Fruit fly (Drosophila melanogaster) whole organism, wandering third instar larva: ENCODE results near the gene Tps1.
A peak's percentile ranks its signal among the peaks of the same experiment; 100 is the strongest.

Experiments
- Abd-B ChIP-seq: fragments of >200 bp; optimal IDR thresholded peaks from 2 replicates; lab custom pipeline; 2017; ENCODE audit warnings: missing biosample characterization, missing genetic modification characterization
- CG9705 ChIP-seq: fragments of 200-800 bp; sonication (Bioruptor generic); optimal IDR thresholded peaks from 2 replicates; lab custom pipeline; 2018; ENCODE audit warnings: missing biosample characterization, mild to moderate bottlenecking, missing genetic modification characterization
- CrebA ChIP-seq: fragments of 200-800 bp; sonication (Bioruptor generic); optimal IDR thresholded peaks from 2 replicates; lab custom pipeline; 2016; ENCODE audit warnings: missing biosample characterization, mild to moderate bottlenecking, missing genetic modification characterization, borderline replicate concordance
- GATAd ChIP-seq: sonication (Bioruptor generic); optimal IDR thresholded peaks from 2 replicates; lab custom pipeline; 2016; ENCODE audit warnings: missing biosample characterization, missing genetic modification characterization
- HLH106 ChIP-seq: fragments of 200-800 bp; optimal IDR thresholded peaks from 3 replicates; lab custom pipeline; 2019; ENCODE audit warnings: missing biosample characterization, mild to moderate bottlenecking, missing genetic modification characterization, moderate library complexity
- Hnf4 ChIP-seq: fragments of 200-800 bp; sonication (Bioruptor generic); optimal IDR thresholded peaks from 2 replicates; lab custom pipeline; 2016; ENCODE audit warnings: missing biosample characterization, mild to moderate bottlenecking, missing genetic modification characterization
- Hr78 ChIP-seq: fragments of >200 bp; optimal IDR thresholded peaks from 2 replicates; lab custom pipeline; 2017; ENCODE audit warnings: missing biosample characterization, missing genetic modification characterization
- Hr83 ChIP-seq: fragments of 200-300 bp; sonication (Bioruptor generic); optimal IDR thresholded peaks from 2 replicates; lab custom pipeline; 2016; ENCODE audit warnings: missing biosample characterization, mild to moderate bottlenecking, missing genetic modification characterization, moderate library complexity; ENCODE audit not compliant: poor library complexity, severe bottlenecking
- Mio ChIP-seq: sonication (Bioruptor generic); optimal IDR thresholded peaks from 2 replicates; lab custom pipeline; 2016; ENCODE audit warnings: missing biosample characterization, missing genetic modification characterization
- N ChIP-seq: fragments of >200 bp; optimal IDR thresholded peaks from 2 replicates; lab custom pipeline; 2018; ENCODE audit warnings: missing biosample characterization, missing external identifiers, missing genetic modification characterization
- Sp1 ChIP-seq: fragments of 200-800 bp; sonication (Bioruptor generic); optimal IDR thresholded peaks from 3 replicates; lab custom pipeline; 2019; ENCODE audit warnings: missing biosample characterization, mild to moderate bottlenecking, missing genetic modification characterization, moderate library complexity
- br ChIP-seq: fragments of 200-800 bp; sonication (Bioruptor generic); optimal IDR thresholded peaks from 2 replicates; lab custom pipeline; 2016; ENCODE audit warnings: missing biosample characterization, missing genetic modification characterization
- brk ChIP-seq: fragments of 200-800 bp; sonication (Bioruptor generic); optimal IDR thresholded peaks from 2 replicates; lab custom pipeline; 2016; ENCODE audit warnings: missing biosample characterization, mild to moderate bottlenecking, missing genetic modification characterization
- dl ChIP-seq, 2 experiments: fragments of 175-275, 200-275 bp in 1 of 2; fragments of 200-275 bp in 1 of 2; sonication (Bioruptor generic); optimal IDR thresholded peaks; lab custom pipeline; 2018; ENCODE audit warnings: mild to moderate bottlenecking in 2 of 2, missing biosample characterization in 2 of 2, missing genetic modification characterization in 2 of 2, moderate library complexity in 2 of 2; ENCODE audit not compliant: partially characterized antibody in 2 of 2, insufficient read depth in 1 of 2
- dsf ChIP-seq: sonication (Bioruptor generic); optimal IDR thresholded peaks from 2 replicates; lab custom pipeline; 2016; ENCODE audit warnings: missing biosample characterization, missing genetic modification characterization, borderline replicate concordance
- h ChIP-seq: fragments of 200-800 bp; sonication (Bioruptor generic); optimal IDR thresholded peaks from 3 replicates; lab custom pipeline; 2016; ENCODE audit warnings: missing biosample characterization, mild to moderate bottlenecking, missing genetic modification characterization
- jim ChIP-seq: fragments of 175-275, 200-325 bp; sonication (Bioruptor generic); optimal IDR thresholded peaks from 2 replicates; lab custom pipeline; 2016; ENCODE audit warnings: missing biosample characterization, mild to moderate bottlenecking, missing genetic modification characterization
- lola ChIP-seq: fragments of >200 bp; optimal IDR thresholded peaks from 2 replicates; lab custom pipeline; 2017; ENCODE audit warnings: missing biosample characterization, missing genetic modification characterization
- pan ChIP-seq: fragments of >200 bp; optimal IDR thresholded peaks from 2 replicates; lab custom pipeline; 2017
- psq ChIP-seq: fragments of 200-800 bp; sonication (Bioruptor generic); optimal IDR thresholded peaks from 3 replicates; lab custom pipeline; 2017; ENCODE audit warnings: missing biosample characterization, mild to moderate bottlenecking, missing genetic modification characterization, moderate library complexity
- rgr ChIP-seq: fragments of 200-800 bp; sonication (Bioruptor generic); optimal IDR thresholded peaks from 3 replicates; lab custom pipeline; 2016; ENCODE audit warnings: missing biosample characterization, mild to moderate bottlenecking, missing genetic modification characterization
- sage ChIP-seq: fragments of 200-800 bp; sonication (Bioruptor generic); optimal IDR thresholded peaks from 2 replicates; lab custom pipeline; 2016; ENCODE audit warnings: missing biosample characterization, mild to moderate bottlenecking, missing genetic modification characterization
- sv ChIP-seq: fragments of 200-800 bp; sonication (Bioruptor generic); optimal IDR thresholded peaks from 3 replicates; lab custom pipeline; 2016; ENCODE audit warnings: missing biosample characterization, missing genetic modification characterization
- tai ChIP-seq: sonication (Bioruptor generic); optimal IDR thresholded peaks from 2 replicates; lab custom pipeline; 2016; ENCODE audit warnings: missing biosample characterization, missing genetic modification characterization
- usp ChIP-seq: fragments of >200 bp; optimal IDR thresholded peaks from 2 replicates; lab custom pipeline; 2017; ENCODE audit warnings: missing biosample characterization, missing genetic modification characterization
- woc ChIP-seq: sonication (Bioruptor generic); optimal IDR thresholded peaks from 2 replicates; lab custom pipeline; 2016; ENCODE audit warnings: missing biosample characterization, mild to moderate bottlenecking, missing genetic modification characterization

Gene Tps1

dm6 chr2L:4363707-4364270, 24.3 kb upstream of the Tps1 start:
- no peak for TF ChIP-seq CG9705
- TF ChIP-seq, all 38 proteins: peak for 0

DNA sequence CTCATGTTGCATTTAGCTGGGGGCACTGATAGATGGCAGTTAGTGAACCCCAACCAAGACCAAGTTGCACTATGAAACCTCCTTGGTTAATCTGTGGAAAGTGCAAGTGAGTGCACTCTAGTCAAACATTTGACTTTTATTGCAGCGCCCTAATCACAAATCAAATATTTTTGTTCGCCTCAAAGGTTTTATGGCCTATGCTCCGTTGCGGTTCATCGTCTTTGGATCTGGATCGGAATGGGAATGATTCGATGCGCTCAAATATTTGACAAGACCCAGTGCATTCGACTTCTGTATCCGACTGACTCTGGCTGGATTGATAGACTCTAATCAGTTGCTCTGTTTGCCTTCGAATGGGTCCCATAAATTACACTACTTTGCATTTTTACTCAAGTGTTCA, 23.2 kb upstream of the Tps1 start:
- TF ChIP-seq CrebA (GFP tag; lab: Kevin White, UChicago): no peak
- TF ChIP-seq GATAd: no peak
- TF ChIP-seq dsf (GFP tag; lab: Kevin White, UChicago): no peak
- TF ChIP-seq jim (GFP tag; lab: Kevin White, UChicago): no peak
- TF ChIP-seq Abd-B (GFP tag; lab: Kevin White, UChicago): no peak

DNA sequence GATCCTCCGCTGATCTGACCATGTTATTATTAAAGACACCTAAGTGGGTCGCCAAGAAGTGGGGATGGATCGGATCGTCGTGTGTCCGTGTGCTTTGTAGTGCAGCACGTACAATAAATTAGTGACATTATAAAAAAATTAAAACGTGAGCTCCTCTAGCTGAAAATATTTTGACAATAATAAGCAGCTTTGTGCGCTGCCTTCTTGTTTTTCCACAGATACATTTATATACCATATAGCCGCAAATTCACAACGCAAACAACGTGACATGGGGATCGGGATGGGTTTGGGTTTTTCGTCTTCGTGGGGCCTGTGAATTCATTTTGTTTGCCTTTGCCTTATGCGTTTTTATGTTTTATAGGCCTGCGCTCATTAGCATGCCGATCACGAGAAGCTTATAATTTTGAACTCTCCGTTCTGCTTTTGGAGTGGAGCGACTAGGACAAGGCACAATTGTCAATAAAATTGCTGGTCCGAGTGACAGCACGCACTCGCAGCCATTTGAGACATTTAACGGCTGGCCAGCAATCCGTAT, 22.3 kb upstream of the Tps1 start:
- no peak for TF ChIP-seq dl (GFP tag; optimal IDR thresholded peaks at IDR 0.05; lab: Kevin White, UChicago; ENCODE audit: insufficient read depth in 1 of 2, partially characterized antibody in 2 of 2)
- no peak for TF ChIP-seq woc (GFP tag; lab: Kevin White, UChicago)
- TF ChIP-seq psq (GFP tag; lab: Kevin White, UChicago): no peak
- no peak for TF ChIP-seq usp (GFP tag; lab: Kevin White, UChicago)
- no peak for TF ChIP-seq CG9705
- no peak for TF ChIP-seq GATAd
- no peak for TF ChIP-seq brk
- TF ChIP-seq CrebA (GFP tag; lab: Kevin White, UChicago): no peak
- no peak for TF ChIP-seq lola (GFP tag; lab: Kevin White, UChicago)
- TF ChIP-seq Hr83 (GFP tag; lab: Kevin White, UChicago): no peak
- no peak for TF ChIP-seq Sp1 (GFP tag; lab: Kevin White, UChicago)
- TF ChIP-seq Hr78 (GFP tag; lab: Kevin White, UChicago): no peak
- TF ChIP-seq br (GFP tag; lab: Kevin White, UChicago): no peak
- TF ChIP-seq jim (GFP tag; lab: Kevin White, UChicago): no peak
- TF ChIP-seq, all 38 proteins: peak for 0

DNA sequence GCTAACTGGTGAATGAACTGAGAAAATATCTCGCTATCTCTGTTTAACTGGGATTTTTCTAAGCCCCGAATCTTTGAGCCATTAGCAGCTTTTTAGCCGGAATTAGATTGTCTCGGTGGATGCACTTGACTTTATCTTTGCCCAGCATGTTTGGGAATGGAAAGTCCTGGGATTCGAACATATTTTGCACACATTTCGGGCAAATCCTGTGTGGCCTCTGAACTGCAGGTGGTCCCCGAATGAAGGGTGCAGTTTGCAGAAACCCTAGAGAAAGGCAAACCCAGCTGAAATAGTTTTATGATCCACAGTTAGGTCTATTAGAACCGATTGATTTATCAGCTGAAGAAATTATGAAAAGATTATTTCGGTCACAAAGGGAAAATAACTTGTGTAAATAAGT, 21.5 kb upstream of the Tps1 start:
- no peak for TF ChIP-seq CrebA (GFP tag; lab: Kevin White, UChicago)
- no peak for TF ChIP-seq dl (GFP tag; optimal IDR thresholded peaks at IDR 0.05; lab: Kevin White, UChicago; ENCODE audit: insufficient read depth in 1 of 2, partially characterized antibody in 2 of 2)
- TF ChIP-seq CG9705: no peak
- no peak for TF ChIP-seq br (GFP tag; lab: Kevin White, UChicago)
- TF ChIP-seq sv: no peak
- TF ChIP-seq HLH106 (tag; lab: Kevin White, UChicago): no peak
- TF ChIP-seq Mio: no peak
- no peak for TF ChIP-seq rgr (GFP tag; lab: Kevin White, UChicago)

- no peak for TF ChIP-seq h (GFP tag; lab: Kevin White, UChicago)
- TF ChIP-seq, all 38 proteins: peak for 0
These were observed 19.4 kb upstream of the Tps1 start for dm6 chr2L:4368553-4369268.

DNA sequence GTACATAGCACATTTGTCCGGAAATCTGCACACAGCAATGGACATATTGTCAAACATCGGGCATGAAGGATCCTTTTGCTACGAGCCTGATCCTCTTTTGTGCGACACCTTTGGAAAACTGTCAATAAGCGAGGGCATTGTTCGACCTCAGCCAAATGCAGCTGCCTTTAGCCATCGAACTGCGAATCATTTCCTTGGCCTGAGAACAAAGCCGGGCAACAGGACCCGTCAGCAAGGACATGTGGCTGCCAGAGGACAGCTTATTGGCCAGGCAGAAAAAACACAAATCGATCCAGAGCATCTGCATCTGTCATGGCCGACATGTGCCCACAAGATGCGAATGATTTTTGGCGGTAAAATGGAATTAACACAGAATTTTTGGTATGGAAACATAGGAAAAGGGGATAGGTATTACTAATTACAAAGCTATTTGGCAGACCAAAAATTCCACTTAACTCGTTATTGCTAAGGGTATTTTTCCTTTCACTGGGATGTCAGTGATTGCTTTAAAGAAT, 18.1 kb upstream of the Tps1 start:
- TF ChIP-seq jim (GFP tag; lab: Kevin White, UChicago) (no peak), pan (no peak), sage (GFP tag; lab: Kevin White, UChicago) (no peak), GATAd (no peak), brk (no peak), Hnf4 (no peak), rgr (GFP tag; lab: Kevin White, UChicago) (no peak)
- TF ChIP-seq, all 38 proteins: peak for 0

dm6 chr2L:4370592-4370991, 17.5 kb upstream of the Tps1 start:
- TF ChIP-seq N (GFP tag; lab: Kevin White, UChicago) (no peak), tai (GFP tag; lab: Kevin White, UChicago) (no peak), dl (GFP tag; optimal IDR thresholded peaks at IDR 0.05; lab: Kevin White, UChicago; ENCODE audit: insufficient read depth in 1 of 2, partially characterized antibody in 2 of 2) (peak in 1 of 2 experiments; percentile 7)
- TF ChIP-seq, all 38 proteins: peak for 1
